Fruit fly (Drosophila melanogaster) whole organism, embryonic: ENCODE results near the gene CCT7.
A peak's percentile ranks its signal among the peaks of the same experiment; 100 is the strongest.

Experiments
- Atf-2 ChIP-seq: fragments of 200-800 bp; sonication (Bioruptor generic); optimal IDR thresholded peaks from 2 replicates; lab custom pipeline; 2016; ENCODE audit warnings: missing biosample characterization, missing genetic modification characterization
- Bdp1 ChIP-seq: fragments of 200-800 bp; sonication (Bioruptor generic); optimal IDR thresholded peaks from 3 replicates; lab custom pipeline; 2016; ENCODE audit warnings: missing biosample characterization, missing genetic modification characterization
- CG10366 ChIP-seq: fragments of 200-800 bp; sonication (Bioruptor generic); IDR thresholded peaks from 2 replicates; pipeline ENCODE4 v1.3.6; 2022; ENCODE audit warnings: missing biosample characterization, missing genetic modification characterization
- CG10565 ChIP-seq: fragments of 200-800 bp; sonication (Bioruptor generic); optimal IDR thresholded peaks from 3 replicates; lab custom pipeline; 2016; ENCODE audit warnings: missing biosample characterization, mild to moderate bottlenecking, missing genetic modification characterization
- CG10654 ChIP-seq: fragments of 200-800 bp; sonication (Bioruptor generic); optimal IDR thresholded peaks from 2 replicates; lab custom pipeline; 2016; ENCODE audit warnings: missing biosample characterization, missing genetic modification characterization
- CG11247 ChIP-seq: fragments of 200-800 bp; sonication (Bioruptor generic); IDR thresholded peaks from 2 replicates; pipeline ENCODE4 v1.3.6; 2022; ENCODE audit warnings: missing biosample characterization, missing genetic modification characterization
- CG12071 ChIP-seq: fragments of 200-800 bp; sonication (Bioruptor generic); optimal IDR thresholded peaks from 3 replicates; lab custom pipeline; 2018; ENCODE audit warnings: missing biosample characterization, mild to moderate bottlenecking, missing genetic modification characterization
- CG12236 ChIP-seq: fragments of 200-800 bp; sonication (Bioruptor generic); optimal IDR thresholded peaks from 2 replicates; lab custom pipeline; 2016; ENCODE audit warnings: missing biosample characterization, missing genetic modification characterization
- CG12744 ChIP-seq: fragments of 200-800 bp; sonication (Bioruptor generic); optimal IDR thresholded peaks from 2 replicates; lab custom pipeline; 2016; ENCODE audit warnings: missing biosample characterization, missing genetic modification characterization
- CG12942 ChIP-seq: fragments of 200-800 bp; sonication (Bioruptor generic); optimal IDR thresholded peaks from 3 replicates; lab custom pipeline; 2016; ENCODE audit warnings: missing biosample characterization, missing genetic modification characterization
- CG13624 ChIP-seq: fragments of 200-800 bp; sonication (Bioruptor generic); optimal IDR thresholded peaks from 2 replicates; lab custom pipeline; 2016; ENCODE audit warnings: missing biosample characterization, missing genetic modification characterization
- CG14441 ChIP-seq: fragments of 200-800 bp; sonication (Bioruptor generic); IDR thresholded peaks from 2 replicates; pipeline ENCODE4 v1.3.6; 2022; ENCODE audit warnings: missing biosample characterization, missing genetic modification characterization
- CG17328 ChIP-seq: fragments of 200-800 bp; sonication (Bioruptor generic); IDR thresholded peaks from 2 replicates; pipeline ENCODE4 v1.3.6; 2022; ENCODE audit warnings: missing biosample characterization, missing genetic modification characterization
- CG17912 ChIP-seq: fragments of 200-800 bp; sonication (Bioruptor generic); optimal IDR thresholded peaks from 2 replicates; lab custom pipeline; 2018; ENCODE audit warnings: missing biosample characterization, mild to moderate bottlenecking, missing genetic modification characterization
- CG3065 ChIP-seq: fragments of 200-800 bp; sonication (Bioruptor generic); optimal IDR thresholded peaks from 2 replicates; lab custom pipeline; 2016; ENCODE audit warnings: missing biosample characterization, missing genetic modification characterization
- CG31224 ChIP-seq: fragments of 200-800 bp; sonication (Bioruptor generic); IDR thresholded peaks from 2 replicates; pipeline ENCODE4 v1.3.6; 2022; ENCODE audit warnings: missing biosample characterization, missing genetic modification characterization
- CG32767 ChIP-seq: fragments of 200-800 bp; sonication (Bioruptor generic); IDR thresholded peaks from 2 replicates; pipeline ENCODE4 v1.3.6; 2022; ENCODE audit warnings: missing biosample characterization, missing genetic modification characterization
- CG3726 ChIP-seq: fragments of 200-800 bp; sonication (Bioruptor generic); IDR thresholded peaks from 3 replicates; pipeline ENCODE4, ENCODE4 v1.3.6; 2022; ENCODE audit warnings: missing biosample characterization, missing genetic modification characterization
- CG4730 ChIP-seq: fragments of 200-800 bp; sonication (Bioruptor generic); IDR thresholded peaks from 2 replicates; pipeline ENCODE4 v1.3.6; 2022; ENCODE audit warnings: missing biosample characterization, missing genetic modification characterization
- CG4854 ChIP-seq: fragments of 200-800 bp; sonication (Bioruptor generic); optimal IDR thresholded peaks from 2 replicates; lab custom pipeline; 2016; ENCODE audit warnings: missing biosample characterization, missing genetic modification characterization, inconsistent platforms
- CG8478 ChIP-seq: fragments of >200 bp; optimal IDR thresholded peaks from 2 replicates; lab custom pipeline; 2018
- CG9215 ChIP-seq: fragments of 200-800 bp; sonication (Bioruptor generic); IDR thresholded peaks from 2 replicates; pipeline ENCODE4 v1.3.6; 2022; ENCODE audit warnings: missing biosample characterization, missing genetic modification characterization
- Dref ChIP-seq: fragments of 200-800 bp; sonication (Bioruptor generic); IDR thresholded peaks from 2 replicates; pipeline ENCODE4 v1.3.6; 2022; ENCODE audit warnings: missing biosample characterization, missing genetic modification characterization
- Fer2 ChIP-seq: fragments of 200-800 bp; sonication (Bioruptor generic); optimal IDR thresholded peaks from 2 replicates; lab custom pipeline; 2018; ENCODE audit warnings: missing biosample characterization, mild to moderate bottlenecking, missing genetic modification characterization, moderate library complexity
- Gug ChIP-seq: fragments of 200-800 bp; sonication (Bioruptor generic); IDR thresholded peaks from 4 replicates; pipeline ENCODE4 v1.3.6; 2022; ENCODE audit warnings: missing biosample characterization, missing genetic modification characterization
- Hr51 ChIP-seq, 2 experiments: fragments of 200-800 bp; sonication (Bioruptor generic); optimal IDR thresholded peaks; 2 replicates in 1 of 2; 3 replicates in 1 of 2; lab custom pipeline; 2016 to 2018; ENCODE audit warnings: missing biosample characterization in 2 of 2, missing genetic modification characterization in 2 of 2, mild to moderate bottlenecking in 1 of 2, moderate library complexity in 1 of 2
- MESR4 ChIP-seq: fragments of 200-800 bp; sonication (Bioruptor generic); optimal IDR thresholded peaks from 2 replicates; lab custom pipeline; 2018; ENCODE audit warnings: missing biosample characterization, mild to moderate bottlenecking, missing genetic modification characterization, moderate library complexity
- Mrtf ChIP-seq: fragments of 200-800 bp; sonication (Bioruptor generic); IDR thresholded peaks from 3 replicates; pipeline ENCODE4 v1.3.6; 2022; ENCODE audit warnings: missing biosample characterization, missing genetic modification characterization
- NC2β ChIP-seq: fragments of 200-800 bp; sonication (Bioruptor generic); optimal IDR thresholded peaks from 2 replicates; lab custom pipeline; 2016; ENCODE audit warnings: missing biosample characterization, missing genetic modification characterization
- Nf-YA ChIP-seq: fragments of 200-800 bp; sonication (Bioruptor generic); IDR thresholded peaks from 2 replicates; pipeline ENCODE4 v1.3.6; 2022; ENCODE audit warnings: missing biosample characterization, missing genetic modification characterization
- Rx ChIP-seq: fragments of 200-800 bp; sonication (Bioruptor generic); IDR thresholded peaks from 2 replicates; pipeline ENCODE4 v1.3.6; 2022; ENCODE audit warnings: missing biosample characterization, missing genetic modification characterization
- Sin3A ChIP-seq: fragments of >200 bp; optimal IDR thresholded peaks from 2 replicates; lab custom pipeline; 2018
- abd-A ChIP-seq: fragments of 200-800 bp; sonication (Bioruptor generic); optimal IDR thresholded peaks from 3 replicates; lab custom pipeline; 2019; ENCODE audit warnings: missing biosample characterization, mild to moderate bottlenecking, missing genetic modification characterization, moderate library complexity
- chinmo ChIP-seq: fragments of 200-800 bp; sonication (Bioruptor generic); IDR thresholded peaks from 4 replicates; pipeline ENCODE4 v1.3.6; 2022; ENCODE audit warnings: missing biosample characterization, missing genetic modification characterization; ENCODE audit not compliant: partially characterized antibody
- crp ChIP-seq, 2 experiments: fragments of 200-800 bp; sonication (Bioruptor generic); optimal IDR thresholded peaks; 2 replicates in 1 of 2; 3 replicates in 1 of 2; lab custom pipeline; 2017; ENCODE audit warnings: missing biosample characterization in 2 of 2, missing genetic modification characterization in 2 of 2, mild to moderate bottlenecking in 1 of 2, moderate library complexity in 1 of 2
- disco-r ChIP-seq: fragments of 200-800 bp; sonication (Bioruptor generic); optimal IDR thresholded peaks from 2 replicates; lab custom pipeline; 2016; ENCODE audit warnings: missing biosample characterization, missing genetic modification characterization
- en ChIP-seq: fragments of 200-800 bp; sonication (Bioruptor generic); optimal IDR thresholded peaks from 2 replicates; lab custom pipeline; 2016; ENCODE audit warnings: missing biosample characterization, missing genetic modification characterization
- esg ChIP-seq: fragments of 200-800 bp; sonication (Bioruptor generic); conservative IDR thresholded peaks from 2 replicates; pipeline ENCODE4 v1.3.6; 2022; ENCODE audit warnings: missing biosample characterization, missing genetic modification characterization
- eyg ChIP-seq: fragments of 200-800 bp; sonication (Bioruptor generic); optimal IDR thresholded peaks from 3 replicates; lab custom pipeline; 2016; ENCODE audit warnings: missing biosample characterization, missing genetic modification characterization
- fru ChIP-seq: fragments of >200 bp; optimal IDR thresholded peaks from 2 replicates; lab custom pipeline; 2017
- gt ChIP-seq: fragments of 200-800 bp; sonication (Bioruptor generic); IDR thresholded peaks from 2 replicates; pipeline ENCODE4 v1.3.6; 2022; ENCODE audit warnings: missing biosample characterization, missing genetic modification characterization
- hb ChIP-seq: fragments of 200-800 bp; sonication (Bioruptor generic); IDR thresholded peaks from 3 replicates; pipeline ENCODE4 v1.3.6; 2022; ENCODE audit warnings: missing biosample characterization, missing genetic modification characterization; ENCODE audit not compliant: partially characterized antibody
- hkb ChIP-seq, 2 experiments: fragments of 200-800 bp in 1 of 2; fragments of >200 bp in 1 of 2; sonication (Bioruptor generic) in 1 of 2; IDR thresholded peaks in 1 of 2; optimal IDR thresholded peaks in 1 of 2; 2 replicates each; pipeline versions ENCODE4 v1.3.6 to Lab custom; 2017 to 2022; ENCODE audit warnings: missing biosample characterization in 1 of 2, missing genetic modification characterization in 1 of 2
- hth ChIP-seq: fragments of >200 bp; optimal IDR thresholded peaks from 2 replicates; lab custom pipeline; 2017; ENCODE audit warnings: inconsistent platforms
- ind ChIP-seq: fragments of 200-800 bp; sonication (Bioruptor generic); optimal IDR thresholded peaks from 3 replicates; lab custom pipeline; 2016; ENCODE audit warnings: missing biosample characterization, missing genetic modification characterization
- inv ChIP-seq: fragments of 200-800 bp; sonication (Bioruptor generic); IDR thresholded peaks from 2 replicates; pipeline ENCODE4 v1.3.6; 2022; ENCODE audit warnings: missing biosample characterization, missing genetic modification characterization; ENCODE audit not compliant: partially characterized antibody
- klu ChIP-seq: fragments of 200-800 bp; sonication (Bioruptor generic); IDR thresholded peaks from 2 replicates; pipeline ENCODE4 v1.3.6; 2022; ENCODE audit warnings: missing biosample characterization, missing genetic modification characterization
- shn ChIP-seq: fragments of 200-800 bp; sonication (Bioruptor generic); optimal IDR thresholded peaks from 3 replicates; lab custom pipeline; 2016; ENCODE audit warnings: missing biosample characterization, missing genetic modification characterization
- sqz ChIP-seq: fragments of 200-800 bp; sonication (Bioruptor generic); optimal IDR thresholded peaks from 3 replicates; lab custom pipeline; 2018; ENCODE audit warnings: missing biosample characterization, mild to moderate bottlenecking, missing genetic modification characterization
- unc-4 ChIP-seq: fragments of 200-800 bp; sonication (Bioruptor generic); IDR thresholded peaks from 2 replicates; pipeline ENCODE4 v1.3.6; 2022; ENCODE audit warnings: missing biosample characterization, missing genetic modification characterization; ENCODE audit not compliant: partially characterized antibody
- unpg ChIP-seq: fragments of 200-800 bp; sonication (Bioruptor generic); optimal IDR thresholded peaks from 3 replicates; lab custom pipeline; 2018; ENCODE audit warnings: missing biosample characterization, mild to moderate bottlenecking, missing genetic modification characterization, moderate library complexity

Gene CCT7

dm6 chr3R:8846154-8846648 is 44.8 kb downstream of the CCT7 start (continued):
- TF ChIP-seq esg (GFP tag; lab: Robert Waterston, UW), result no peak
- no peak for TF ChIP-seq shn (GFP tag; lab: Kevin White, UChicago)
- TF ChIP-seq hkb (optimal IDR thresholded peaks at IDR 0.05; lab: Kevin White, UChicago), result no peak
- peak; percentile 81 for TF ChIP-seq hkb (GFP tag; IDR thresholded peaks at IDR 0.05; lab: Robert Waterston, UW)
- TF ChIP-seq hb, result no peak
- TF ChIP-seq inv (GFP tag; lab: Robert Waterston, UW), result no peak
- TF ChIP-seq ind (GFP tag; lab: Kevin White, UChicago), result no peak
- peak; percentile 58 for TF ChIP-seq unpg
- TF ChIP-seq CG17328, result peak; percentile 64
- no peak for TF ChIP-seq CG4730 (GFP tag; lab: Robert Waterston, UW)
- TF ChIP-seq CG10654 (GFP tag; lab: Kevin White, UChicago), result no peak
- TF ChIP-seq klu (GFP tag; lab: Robert Waterston, UW), result no peak
- peak; percentile 34 for TF ChIP-seq CG12236 (GFP tag; lab: Kevin White, UChicago)
- no peak for TF ChIP-seq CG8478
- 0 out of 2 replicates have a peak, but pooled peaks have one; percentile 9 for TF ChIP-seq CG31224 (GFP tag; lab: Robert Waterston, UW)
- no peak for TF ChIP-seq Nf-YA (GFP tag; lab: Robert Waterston, UW)
- TF ChIP-seq abd-A (tag; lab: Kevin White, UChicago), result peak; percentile 62
- no peak for TF ChIP-seq Sin3A
- no peak for TF ChIP-seq Gug (GFP tag; lab: Robert Waterston, UW)
- no peak for TF ChIP-seq crp (GFP tag; optimal IDR thresholded peaks at IDR 0.05; lab: Kevin White, UChicago)
- no peak for TF ChIP-seq CG10366 (GFP tag; lab: Robert Waterston, UW)
- no peak for TF ChIP-seq Rx (GFP tag; lab: Robert Waterston, UW)
- peak; percentile 42; the same call in 1 of the 2 replicates for TF ChIP-seq unc-4 (GFP tag; lab: Robert Waterston, UW)
- TF ChIP-seq CG3065 (GFP tag; lab: Kevin White, UChicago), result no peak
- TF ChIP-seq CG32767 (GFP tag; lab: Robert Waterston, UW), result peak; percentile 40; the same call in 1 of the 2 replicates
- TF ChIP-seq CG12744 (GFP tag; lab: Kevin White, UChicago), result peak; percentile 17
- TF ChIP-seq Hr51 (GFP tag; optimal IDR thresholded peaks at IDR 0.05; lab: Kevin White, UChicago), result peak; percentile 23 to 35
- TF ChIP-seq eyg (GFP tag; lab: Kevin White, UChicago), result peak; percentile 39
- TF ChIP-seq CG12071 (GFP tag; lab: Kevin White, UChicago), result peak; percentile 80
- peak; percentile 40 for TF ChIP-seq sqz
- TF ChIP-seq hth, result no peak
- no peak for TF ChIP-seq CG11247 (GFP tag; lab: Robert Waterston, UW)
- no peak for TF ChIP-seq en (GFP tag; lab: Kevin White, UChicago)
- peak; percentile 34 for TF ChIP-seq CG4854 (GFP tag; lab: Kevin White, UChicago)
- no peak for TF ChIP-seq CG12942 (GFP tag; lab: Kevin White, UChicago)
- no peak for TF ChIP-seq CG9215 (GFP tag; lab: Robert Waterston, UW)
- peak; percentile 31 for TF ChIP-seq MESR4
- TF ChIP-seq Atf-2 (GFP tag; lab: Kevin White, UChicago), result no peak
- peak; percentile 47 for TF ChIP-seq CG13624 (GFP tag; lab: Kevin White, UChicago)
- peak; percentile 65 for TF ChIP-seq NC2β (GFP tag; lab: Kevin White, UChicago)
- TF ChIP-seq disco-r (GFP tag; lab: Kevin White, UChicago), result peak; percentile 34
- TF ChIP-seq CG14441 (GFP tag; lab: Robert Waterston, UW), result no peak
- TF ChIP-seq gt, result no peak
- TF ChIP-seq CG10565 (GFP tag; lab: Kevin White, UChicago), result no peak
- peak; percentile 76 for TF ChIP-seq CG17912
- TF ChIP-seq Mrtf (GFP tag; lab: Robert Waterston, UW), result no peak
- peak; percentile 95 for TF ChIP-seq chinmo
- peak; percentile 41 for TF ChIP-seq Bdp1 (GFP tag; lab: Kevin White, UChicago)
- TF ChIP-seq Dref, result no peak
- TF ChIP-seq Fer2 (tag; lab: Kevin White, UChicago), result no peak
- no peak for TF ChIP-seq fru (lab: Kevin White, UChicago)
- TF ChIP-seq CG3726 (GFP tag; lab: Robert Waterston, UW), result no peak; the same call in 2 of the 3 replicates
